Fruit fly (Drosophila melanogaster) Kc167 (cell line): ENCODE measurements around the gene Capr.

Experiments used
- Myc ChIP-seq: fragments of >200 bp; optimal IDR thresholded peaks from 2 replicates; lab custom pipeline; 2017; ENCODE audit warnings: missing external identifiers
- psq ChIP-seq: fragments of >200 bp; optimal IDR thresholded peaks from 2 replicates; lab custom pipeline; 2017; ENCODE audit warnings: missing external identifiers
- ttk ChIP-seq: sonication (Bioruptor generic); optimal IDR thresholded peaks from 2 replicates; lab custom pipeline; 2017; ENCODE audit warnings: missing external identifiers

DNA sequence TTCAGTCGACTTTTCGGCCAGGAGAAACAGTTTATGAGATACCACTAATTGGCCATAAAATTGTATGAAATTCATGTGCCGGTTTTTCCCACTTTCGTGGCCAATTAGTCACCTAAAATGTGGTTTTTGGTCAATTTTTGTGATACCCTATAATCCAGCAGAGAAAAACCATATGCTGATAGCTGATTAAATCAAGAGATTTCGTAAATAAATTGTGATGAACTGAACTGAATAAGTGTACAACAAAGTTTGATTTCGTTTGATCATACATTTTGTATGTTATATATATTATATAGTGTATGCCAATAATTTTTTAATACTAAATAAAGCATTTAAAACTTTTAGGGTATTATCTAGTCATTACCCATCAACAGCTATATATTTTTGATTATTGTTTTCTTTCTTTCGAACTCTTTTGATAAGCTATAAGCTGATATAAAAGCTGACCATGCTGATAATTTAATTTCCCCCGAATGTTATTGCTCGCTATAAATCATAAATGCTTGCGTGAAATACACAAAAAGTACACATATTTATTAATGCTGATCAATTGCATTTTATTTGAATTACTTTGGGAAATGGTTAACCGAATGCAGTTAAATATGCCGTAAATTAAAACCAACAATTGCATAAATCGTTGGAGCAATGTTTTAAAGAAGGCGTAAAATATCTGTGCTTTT lies 38.2 kb downstream of the Capr start:
- TF ChIP-seq psq (no peak), Myc (no peak), ttk (no peak)
